Fruit fly (Drosophila melanogaster) whole organism, wandering third instar larva: ENCODE measurements around the gene Rala.

ENCODE experiments used
- Abd-B ChIP-seq: fragments of >200 bp; optimal IDR thresholded peaks from 2 replicates; lab custom pipeline; 2017; ENCODE audit warnings: missing biosample characterization, missing genetic modification characterization
- CG32264 ChIP-seq: fragments of 200-800 bp; sonication (Bioruptor generic); optimal IDR thresholded peaks from 2 replicates; lab custom pipeline; 2016; ENCODE audit warnings: missing biosample characterization, missing genetic modification characterization
- CG9705 ChIP-seq: fragments of 200-800 bp; sonication (Bioruptor generic); optimal IDR thresholded peaks from 2 replicates; lab custom pipeline; 2018; ENCODE audit warnings: missing biosample characterization, mild to moderate bottlenecking, missing genetic modification characterization
- CrebA ChIP-seq: fragments of 200-800 bp; sonication (Bioruptor generic); optimal IDR thresholded peaks from 2 replicates; lab custom pipeline; 2016; ENCODE audit warnings: missing biosample characterization, mild to moderate bottlenecking, missing genetic modification characterization, borderline replicate concordance
- Dfd ChIP-seq: fragments of >200 bp; optimal IDR thresholded peaks from 2 replicates; lab custom pipeline; 2017; ENCODE audit warnings: missing biosample characterization, missing genetic modification characterization
- Dif ChIP-seq: fragments of 200-275, 200-300 bp; sonication (Bioruptor generic); optimal IDR thresholded peaks from 2 replicates; lab custom pipeline; 2018; ENCODE audit warnings: missing biosample characterization, missing genetic modification characterization; ENCODE audit not compliant: partially characterized antibody
- GATAd ChIP-seq: sonication (Bioruptor generic); optimal IDR thresholded peaks from 2 replicates; lab custom pipeline; 2016; ENCODE audit warnings: missing biosample characterization, missing genetic modification characterization
- HLH106 ChIP-seq: fragments of 200-800 bp; optimal IDR thresholded peaks from 3 replicates; lab custom pipeline; 2019; ENCODE audit warnings: missing biosample characterization, mild to moderate bottlenecking, missing genetic modification characterization, moderate library complexity
- Hnf4 ChIP-seq: fragments of 200-800 bp; sonication (Bioruptor generic); optimal IDR thresholded peaks from 2 replicates; lab custom pipeline; 2016; ENCODE audit warnings: missing biosample characterization, mild to moderate bottlenecking, missing genetic modification characterization
- Hr78 ChIP-seq: fragments of >200 bp; optimal IDR thresholded peaks from 2 replicates; lab custom pipeline; 2017; ENCODE audit warnings: missing biosample characterization, missing genetic modification characterization
- Hr83 ChIP-seq: fragments of 200-300 bp; sonication (Bioruptor generic); optimal IDR thresholded peaks from 2 replicates; lab custom pipeline; 2016; ENCODE audit warnings: missing biosample characterization, mild to moderate bottlenecking, missing genetic modification characterization, moderate library complexity; ENCODE audit not compliant: poor library complexity, severe bottlenecking
- Jra ChIP-seq: sonication (Bioruptor generic); optimal IDR thresholded peaks from 2 replicates; lab custom pipeline; 2016; ENCODE audit warnings: missing biosample characterization, missing genetic modification characterization
- Mio ChIP-seq: sonication (Bioruptor generic); optimal IDR thresholded peaks from 2 replicates; lab custom pipeline; 2016; ENCODE audit warnings: missing biosample characterization, missing genetic modification characterization
- Myc ChIP-seq: fragments of >200 bp; optimal IDR thresholded peaks from 2 replicates; lab custom pipeline; 2017
- N ChIP-seq: fragments of >200 bp; optimal IDR thresholded peaks from 2 replicates; lab custom pipeline; 2018; ENCODE audit warnings: missing biosample characterization, missing external identifiers, missing genetic modification characterization
- OdsH ChIP-seq: fragments of 200-800 bp; sonication (Bioruptor generic); optimal IDR thresholded peaks from 2 replicates; lab custom pipeline; 2016; ENCODE audit warnings: missing biosample characterization, mild to moderate bottlenecking, missing genetic modification characterization
- Rel ChIP-seq, 2 experiments: fragments of 200-800 bp; sonication (Bioruptor generic) in 1 of 2; optimal IDR thresholded peaks; 2 replicates in 1 of 2; 3 replicates in 1 of 2; lab custom pipeline; 2016 to 2019; ENCODE audit warnings: mild to moderate bottlenecking in 2 of 2, missing biosample characterization in 2 of 2, missing genetic modification characterization in 2 of 2, moderate library complexity in 1 of 2
- Sp1 ChIP-seq: fragments of 200-800 bp; sonication (Bioruptor generic); optimal IDR thresholded peaks from 3 replicates; lab custom pipeline; 2019; ENCODE audit warnings: missing biosample characterization, mild to moderate bottlenecking, missing genetic modification characterization, moderate library complexity
- Vsx2 ChIP-seq: fragments of 200-300, 225-300 bp; sonication (Bioruptor generic); optimal IDR thresholded peaks from 2 replicates; lab custom pipeline; 2018; ENCODE audit warnings: missing biosample characterization, missing genetic modification characterization; ENCODE audit not compliant: partially characterized antibody
- br ChIP-seq: fragments of 200-800 bp; sonication (Bioruptor generic); optimal IDR thresholded peaks from 2 replicates; lab custom pipeline; 2016; ENCODE audit warnings: missing biosample characterization, missing genetic modification characterization
- brk ChIP-seq: fragments of 200-800 bp; sonication (Bioruptor generic); optimal IDR thresholded peaks from 2 replicates; lab custom pipeline; 2016; ENCODE audit warnings: missing biosample characterization, mild to moderate bottlenecking, missing genetic modification characterization
- dl ChIP-seq, 2 experiments: fragments of 175-275, 200-275 bp in 1 of 2; fragments of 200-275 bp in 1 of 2; sonication (Bioruptor generic); optimal IDR thresholded peaks; lab custom pipeline; 2018; ENCODE audit warnings: mild to moderate bottlenecking in 2 of 2, missing biosample characterization in 2 of 2, missing genetic modification characterization in 2 of 2, moderate library complexity in 2 of 2; ENCODE audit not compliant: partially characterized antibody in 2 of 2, insufficient read depth in 1 of 2
- dmrt93B ChIP-seq: fragments of 200-800 bp; sonication (Bioruptor generic); optimal IDR thresholded peaks from 2 replicates; lab custom pipeline; 2018; ENCODE audit warnings: missing biosample characterization, mild to moderate bottlenecking, missing genetic modification characterization
- dsf ChIP-seq: sonication (Bioruptor generic); optimal IDR thresholded peaks from 2 replicates; lab custom pipeline; 2016; ENCODE audit warnings: missing biosample characterization, missing genetic modification characterization, borderline replicate concordance
- ey ChIP-seq: fragments of 200-800 bp; sonication (Bioruptor generic); optimal IDR thresholded peaks from 2 replicates; lab custom pipeline; 2016; ENCODE audit warnings: missing biosample characterization, missing genetic modification characterization
- foxo ChIP-seq, 2 experiments: fragments of 200-800 bp; sonication (Bioruptor generic); optimal IDR thresholded peaks; 2 replicates in 1 of 2; 3 replicates in 1 of 2; lab custom pipeline; 2016 to 2017; ENCODE audit warnings: missing biosample characterization in 2 of 2, missing genetic modification characterization in 2 of 2
- fru ChIP-seq: fragments of 200-800 bp; sonication (Bioruptor generic); optimal IDR thresholded peaks from 3 replicates; lab custom pipeline; 2016; ENCODE audit warnings: missing biosample characterization, mild to moderate bottlenecking, missing genetic modification characterization
- h ChIP-seq: fragments of 200-800 bp; sonication (Bioruptor generic); optimal IDR thresholded peaks from 3 replicates; lab custom pipeline; 2016; ENCODE audit warnings: missing biosample characterization, mild to moderate bottlenecking, missing genetic modification characterization
- jim ChIP-seq: fragments of 175-275, 200-325 bp; sonication (Bioruptor generic); optimal IDR thresholded peaks from 2 replicates; lab custom pipeline; 2016; ENCODE audit warnings: missing biosample characterization, mild to moderate bottlenecking, missing genetic modification characterization
- lola ChIP-seq: fragments of >200 bp; optimal IDR thresholded peaks from 2 replicates; lab custom pipeline; 2017; ENCODE audit warnings: missing biosample characterization, missing genetic modification characterization
- pan ChIP-seq: fragments of >200 bp; optimal IDR thresholded peaks from 2 replicates; lab custom pipeline; 2017
- psq ChIP-seq: fragments of 200-800 bp; sonication (Bioruptor generic); optimal IDR thresholded peaks from 3 replicates; lab custom pipeline; 2017; ENCODE audit warnings: missing biosample characterization, mild to moderate bottlenecking, missing genetic modification characterization, moderate library complexity
- rgr ChIP-seq: fragments of 200-800 bp; sonication (Bioruptor generic); optimal IDR thresholded peaks from 3 replicates; lab custom pipeline; 2016; ENCODE audit warnings: missing biosample characterization, mild to moderate bottlenecking, missing genetic modification characterization
- sage ChIP-seq: fragments of 200-800 bp; sonication (Bioruptor generic); optimal IDR thresholded peaks from 2 replicates; lab custom pipeline; 2016; ENCODE audit warnings: missing biosample characterization, mild to moderate bottlenecking, missing genetic modification characterization
- sv ChIP-seq: fragments of 200-800 bp; sonication (Bioruptor generic); optimal IDR thresholded peaks from 3 replicates; lab custom pipeline; 2016; ENCODE audit warnings: missing biosample characterization, missing genetic modification characterization
- tai ChIP-seq: sonication (Bioruptor generic); optimal IDR thresholded peaks from 2 replicates; lab custom pipeline; 2016; ENCODE audit warnings: missing biosample characterization, missing genetic modification characterization
- usp ChIP-seq: fragments of >200 bp; optimal IDR thresholded peaks from 2 replicates; lab custom pipeline; 2017; ENCODE audit warnings: missing biosample characterization, missing genetic modification characterization
- woc ChIP-seq: sonication (Bioruptor generic); optimal IDR thresholded peaks from 2 replicates; lab custom pipeline; 2016; ENCODE audit warnings: missing biosample characterization, mild to moderate bottlenecking, missing genetic modification characterization

The Rala gene

DNA sequence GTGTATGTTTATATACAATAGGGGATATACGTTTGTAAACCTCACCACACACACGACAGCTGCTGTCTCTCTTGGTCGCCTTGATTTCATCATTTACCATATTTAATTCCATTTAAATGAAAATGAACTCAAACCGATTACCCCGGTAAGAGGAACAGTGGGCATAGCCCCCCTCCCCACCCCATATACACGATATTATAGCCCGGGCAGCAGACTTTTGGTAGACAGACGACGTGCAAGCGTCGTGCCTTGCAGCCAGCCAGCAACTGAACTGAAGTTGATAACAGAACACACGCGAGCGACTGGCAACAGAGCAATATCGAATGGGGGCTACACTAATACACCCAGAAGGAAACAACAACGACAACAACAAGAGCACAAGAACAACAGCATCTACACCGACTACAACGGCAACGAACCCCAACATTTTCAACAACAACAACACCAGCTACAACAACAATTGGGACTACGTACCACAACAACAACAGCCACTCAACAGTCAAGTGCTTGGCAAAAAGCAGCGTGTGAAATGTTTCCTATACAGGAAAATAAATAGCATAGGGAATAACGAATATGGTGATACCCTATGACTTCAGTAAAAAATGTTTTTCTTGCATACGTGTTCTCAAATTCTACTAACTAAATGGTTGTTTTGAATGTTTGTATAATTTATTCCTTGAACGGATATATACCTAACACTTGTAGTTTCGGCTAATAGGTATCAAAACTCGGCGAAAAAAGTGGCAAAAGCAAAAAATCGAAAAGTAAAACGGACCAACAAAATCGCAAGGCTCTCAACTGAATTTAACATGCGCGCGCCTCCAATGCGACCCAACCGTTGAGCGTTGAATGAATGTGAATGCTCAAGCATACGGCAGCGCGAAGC is 23.8 kb upstream of the Rala start:
- TF ChIP-seq sage (GFP tag; lab: Kevin White, UChicago) (peak; percentile 39), h (peak; percentile 85), CG32264 (GFP tag; lab: Kevin White, UChicago) (peak; percentile 84), Abd-B (GFP tag; lab: Kevin White, UChicago) (no peak), Vsx2 (GFP tag; lab: Kevin White, UChicago) (peak; percentile 11), Hnf4 (GFP tag; lab: Kevin White, UChicago) (peak; percentile 71), OdsH (GFP tag; lab: Kevin White, UChicago) (peak; percentile 86), Rel (GFP tag; optimal IDR thresholded peaks at IDR 0.05; lab: Kevin White, UChicago) (no peak), Rel (tag; optimal IDR thresholded peaks at IDR 0.05; lab: Kevin White, UChicago) (peak; percentile 86), jim (no peak), lola (GFP tag; lab: Kevin White, UChicago) (no peak), Hr83 (GFP tag; lab: Kevin White, UChicago) (peak; percentile 17), Mio (GFP tag; lab: Kevin White, UChicago) (no peak), sv (GFP tag; lab: Kevin White, UChicago) (peak; percentile 13), GATAd (GFP tag; lab: Kevin White, UChicago) (no peak), psq (GFP tag; lab: Kevin White, UChicago) (peak; percentile 63), dsf (GFP tag; lab: Kevin White, UChicago) (peak; percentile 28), foxo (GFP tag; optimal IDR thresholded peaks at IDR 0.05; lab: Kevin White, UChicago) (peak in 1 of 2 experiments; percentile 91), usp (GFP tag; lab: Kevin White, UChicago) (no peak), HLH106 (peak; percentile 92), brk (GFP tag; lab: Kevin White, UChicago) (peak; percentile 81), fru (GFP tag; lab: Kevin White, UChicago) (peak; percentile 93), rgr (peak; percentile 84), tai (GFP tag; lab: Kevin White, UChicago) (peak; percentile 79), woc (GFP tag; lab: Kevin White, UChicago) (peak; percentile 97), pan (lab: Kevin White, UChicago) (peak; percentile 54), CG9705 (GFP tag; lab: Kevin White, UChicago) (peak; percentile 62), ey (peak; percentile 92), Hr78 (GFP tag; lab: Kevin White, UChicago) (no peak), Dif (GFP tag; lab: Kevin White, UChicago) (peak; percentile 18), Sp1 (GFP tag; lab: Kevin White, UChicago) (peak; percentile 85), Dfd (GFP tag; lab: Kevin White, UChicago) (no peak), CrebA (GFP tag; lab: Kevin White, UChicago) (peak; percentile 3), dmrt93B (GFP tag; lab: Kevin White, UChicago) (peak; percentile 79), Jra (GFP tag; lab: Kevin White, UChicago) (peak; percentile 53), N (peak; percentile 6), br (GFP tag; lab: Kevin White, UChicago) (peak; percentile 84), Myc (lab: Kevin White, UChicago) (no peak)

dm6 chrX:3742723-3743004 is 23.2 kb upstream of the Rala start:
- TF ChIP-seq Sp1 (GFP tag; lab: Kevin White, UChicago) (no peak), dl (GFP tag; optimal IDR thresholded peaks at IDR 0.05; lab: Kevin White, UChicago; ENCODE audit: insufficient read depth in 1 of 2, partially characterized antibody in 2 of 2) (peak in 1 of 2 experiments; percentile 58), Vsx2 (GFP tag; lab: Kevin White, UChicago) (peak; percentile 43), Dif (GFP tag; lab: Kevin White, UChicago) (peak; percentile 72), br (GFP tag; lab: Kevin White, UChicago) (no peak), CG9705 (GFP tag; lab: Kevin White, UChicago) (no peak), sage (GFP tag; lab: Kevin White, UChicago) (peak; percentile 38), tai (GFP tag; lab: Kevin White, UChicago) (peak; percentile 18)
